Fruit fly (Drosophila melanogaster) whole organism, embryonic: ENCODE measurements around the gene Vajk2.

Experiments used
- ATbp ChIP-seq: fragments of 200-800 bp; sonication (Bioruptor generic); optimal IDR thresholded peaks from 2 replicates; lab custom pipeline; 2017; ENCODE audit warnings: missing biosample characterization, mild to moderate bottlenecking, missing genetic modification characterization, missing genetic modification reagents
- Ada2b ChIP-seq: fragments of 200-800 bp; sonication (Bioruptor generic); IDR thresholded peaks from 2 replicates; pipeline ENCODE4 v1.3.6; 2022; ENCODE audit warnings: missing biosample characterization, missing genetic modification characterization
- Bteb2 ChIP-seq: fragments of 200-800 bp; sonication (Bioruptor generic); optimal IDR thresholded peaks from 2 replicates; lab custom pipeline; 2016; ENCODE audit warnings: missing biosample characterization, missing genetic modification characterization
- CG10543 ChIP-seq: fragments of 200-800 bp; sonication (Bioruptor generic); optimal IDR thresholded peaks from 3 replicates; lab custom pipeline; 2017; ENCODE audit warnings: missing biosample characterization, mild to moderate bottlenecking, missing genetic modification characterization, moderate library complexity
- CG11398 ChIP-seq: fragments of 200-800 bp; sonication (Bioruptor generic); optimal IDR thresholded peaks from 2 replicates; lab custom pipeline; 2016; ENCODE audit warnings: missing biosample characterization, missing genetic modification characterization
- CG13296 ChIP-seq: fragments of 200-800 bp; sonication (Bioruptor generic); optimal IDR thresholded peaks from 3 replicates; lab custom pipeline; 2018; ENCODE audit warnings: missing biosample characterization, mild to moderate bottlenecking, missing genetic modification characterization
- CG13424 ChIP-seq: fragments of 200-800 bp; sonication (Bioruptor generic); optimal IDR thresholded peaks from 2 replicates; lab custom pipeline; 2019; ENCODE audit warnings: missing biosample characterization, mild to moderate bottlenecking, missing genetic modification characterization, moderate library complexity
- CG13624 ChIP-seq: fragments of 200-800 bp; sonication (Bioruptor generic); optimal IDR thresholded peaks from 2 replicates; lab custom pipeline; 2016; ENCODE audit warnings: missing biosample characterization, missing genetic modification characterization
- CG14441 ChIP-seq: fragments of 200-800 bp; sonication (Bioruptor generic); IDR thresholded peaks from 2 replicates; pipeline ENCODE4 v1.3.6; 2022; ENCODE audit warnings: missing biosample characterization, missing genetic modification characterization
- CG15479 ChIP-seq: fragments of 200-800 bp; sonication (Bioruptor generic); optimal IDR thresholded peaks from 3 replicates; lab custom pipeline; 2019; ENCODE audit warnings: missing biosample characterization, mild to moderate bottlenecking, missing genetic modification characterization, moderate library complexity
- CG17912 ChIP-seq: fragments of 200-800 bp; sonication (Bioruptor generic); optimal IDR thresholded peaks from 2 replicates; lab custom pipeline; 2018; ENCODE audit warnings: missing biosample characterization, mild to moderate bottlenecking, missing genetic modification characterization
- CG18262 ChIP-seq: fragments of 200-800 bp; optimal IDR thresholded peaks from 3 replicates; lab custom pipeline; 2019; ENCODE audit warnings: missing biosample characterization, mild to moderate bottlenecking, missing genetic modification characterization, moderate library complexity
- CG18599 ChIP-seq: fragments of 200-800 bp; sonication (Bioruptor generic); optimal IDR thresholded peaks from 3 replicates; lab custom pipeline; 2017; ENCODE audit warnings: missing biosample characterization, missing genetic modification characterization, mild to moderate bottlenecking, moderate library complexity, missing genetic modification reagents
- CG3838 ChIP-seq: fragments of 200-800 bp; sonication (Bioruptor generic); optimal IDR thresholded peaks from 3 replicates; lab custom pipeline; 2016; ENCODE audit warnings: missing biosample characterization, missing genetic modification characterization
- CG4360 ChIP-seq: fragments of 200-800 bp; sonication (Bioruptor generic); IDR thresholded peaks from 2 replicates; pipeline ENCODE4 v1.3.6; 2022; ENCODE audit warnings: missing biosample characterization, missing genetic modification characterization
- CG4730 ChIP-seq: fragments of 200-800 bp; sonication (Bioruptor generic); IDR thresholded peaks from 2 replicates; pipeline ENCODE4 v1.3.6; 2022; ENCODE audit warnings: missing biosample characterization, missing genetic modification characterization
- CG6654 ChIP-seq: fragments of 200-800 bp; sonication (Bioruptor generic); optimal IDR thresholded peaks from 2 replicates; lab custom pipeline; 2017; ENCODE audit warnings: missing biosample characterization, mild to moderate bottlenecking, missing genetic modification characterization
- CG7271 ChIP-seq: fragments of 200-800 bp; sonication (Bioruptor generic); optimal IDR thresholded peaks from 2 replicates; lab custom pipeline; 2018; ENCODE audit warnings: missing biosample characterization, mild to moderate bottlenecking, missing genetic modification characterization, moderate library complexity
- CG7839 ChIP-seq: fragments of 200-800 bp; sonication (Bioruptor generic); optimal IDR thresholded peaks from 3 replicates; lab custom pipeline; 2018; ENCODE audit warnings: missing biosample characterization, mild to moderate bottlenecking, missing genetic modification characterization, moderate library complexity
- CG8281 ChIP-seq: fragments of 200-800 bp; sonication (Bioruptor generic); optimal IDR thresholded peaks from 2 replicates; lab custom pipeline; 2018; ENCODE audit warnings: missing biosample characterization, mild to moderate bottlenecking, missing genetic modification characterization, moderate library complexity
- CG8388 ChIP-seq: fragments of 200-800 bp; sonication (Bioruptor generic); optimal IDR thresholded peaks from 2 replicates; lab custom pipeline; 2019; ENCODE audit warnings: missing biosample characterization, mild to moderate bottlenecking, missing genetic modification characterization, moderate library complexity
- CG8765 ChIP-seq: fragments of 200-800 bp; sonication (Bioruptor generic); IDR thresholded peaks from 2 replicates; pipeline ENCODE4 v1.3.6; 2022; ENCODE audit warnings: missing biosample characterization, missing genetic modification characterization
- CG9437 ChIP-seq: fragments of 200-800 bp; sonication (Bioruptor generic); optimal IDR thresholded peaks from 2 replicates; lab custom pipeline; 2018; ENCODE audit warnings: missing biosample characterization, mild to moderate bottlenecking, missing genetic modification characterization
- CTCF ChIP-seq: fragments of 200-800 bp; sonication (Bioruptor generic); optimal IDR thresholded peaks from 2 replicates; lab custom pipeline; 2017; ENCODE audit warnings: missing biosample characterization, mild to moderate bottlenecking, missing genetic modification characterization, moderate library complexity
- Camta ChIP-seq: fragments of 200-800 bp; sonication (Bioruptor generic); optimal IDR thresholded peaks from 2 replicates; lab custom pipeline; 2016; ENCODE audit warnings: missing biosample characterization, missing genetic modification characterization
- Chrac-16 ChIP-seq: fragments of 200-800 bp; sonication (Bioruptor generic); optimal IDR thresholded peaks from 3 replicates; lab custom pipeline; 2016; ENCODE audit warnings: missing biosample characterization, missing genetic modification characterization
- Dref ChIP-seq: fragments of 200-800 bp; sonication (Bioruptor generic); IDR thresholded peaks from 2 replicates; pipeline ENCODE4 v1.3.6; 2022; ENCODE audit warnings: missing biosample characterization, missing genetic modification characterization
- Drgx ChIP-seq: fragments of 200-800 bp; sonication (Bioruptor generic); IDR thresholded peaks from 2 replicates; pipeline ENCODE4 v1.3.6; 2022; ENCODE audit warnings: missing biosample characterization, missing genetic modification characterization
- E2f2 ChIP-seq: fragments of 200-800 bp; sonication (Bioruptor generic); IDR thresholded peaks from 2 replicates; pipeline ENCODE4 v1.3.6; 2022; ENCODE audit warnings: missing biosample characterization, missing genetic modification characterization
- Gsc ChIP-seq: fragments of 200-800 bp; sonication (Bioruptor generic); IDR thresholded peaks from 2 replicates; pipeline ENCODE4 v1.3.6; 2022; ENCODE audit warnings: missing biosample characterization, missing genetic modification characterization
- HmgD ChIP-seq: fragments of 200-800 bp; sonication (Bioruptor generic); optimal IDR thresholded peaks from 3 replicates; lab custom pipeline; 2016; ENCODE audit warnings: missing biosample characterization, missing genetic modification characterization
- Hmx ChIP-seq: fragments of 200-800 bp; sonication (Bioruptor generic); optimal IDR thresholded peaks from 2 replicates; lab custom pipeline; 2016; ENCODE audit warnings: missing biosample characterization, missing genetic modification characterization
- Jarid2 ChIP-seq: fragments of 200-800 bp; sonication (Bioruptor generic); optimal IDR thresholded peaks from 3 replicates; lab custom pipeline; 2017; ENCODE audit warnings: mild to moderate bottlenecking, missing biosample characterization, missing genetic modification reagents, missing genetic modification characterization
- Pdp1 ChIP-seq, 2 experiments: fragments of 200-800 bp; sonication (Bioruptor generic); optimal IDR thresholded peaks; 3 replicates each; lab custom pipeline; 2016; ENCODE audit warnings: missing biosample characterization in 2 of 2, missing genetic modification characterization in 2 of 2, mild to moderate bottlenecking in 1 of 2, moderate library complexity in 1 of 2
- Scr ChIP-seq: fragments of 200-800 bp; sonication (Bioruptor generic); IDR thresholded peaks from 2 replicates; pipeline ENCODE4 v1.3.6; 2022; ENCODE audit warnings: missing biosample characterization, missing genetic modification characterization; ENCODE audit not compliant: partially characterized antibody
- Sin3A ChIP-seq: fragments of >200 bp; optimal IDR thresholded peaks from 2 replicates; lab custom pipeline; 2018
- Ssrp ChIP-seq: fragments of 200-800 bp; sonication (Bioruptor generic); optimal IDR thresholded peaks from 2 replicates; lab custom pipeline; 2018; ENCODE audit warnings: missing biosample characterization, mild to moderate bottlenecking, missing genetic modification characterization, moderate library complexity
- al ChIP-seq: fragments of 200-800 bp; sonication (Bioruptor generic); IDR thresholded peaks from 2 replicates; pipeline ENCODE4 v1.3.6; 2022; ENCODE audit warnings: missing biosample characterization, missing genetic modification characterization
- bsh ChIP-seq, 2 experiments: fragments of 200-800 bp; sonication (Bioruptor generic); optimal IDR thresholded peaks; 2 replicates each; lab custom pipeline; 2017 to 2018; ENCODE audit warnings: mild to moderate bottlenecking in 2 of 2, missing biosample characterization in 2 of 2, missing genetic modification characterization in 2 of 2, moderate library complexity in 1 of 2
- caup ChIP-seq: fragments of 200-800 bp; sonication (Bioruptor generic); optimal IDR thresholded peaks from 3 replicates; lab custom pipeline; 2017; ENCODE audit warnings: missing biosample characterization, mild to moderate bottlenecking, missing genetic modification characterization, moderate library complexity; ENCODE audit not compliant: severe bottlenecking
- dimm ChIP-seq: fragments of 200-800 bp; sonication (Bioruptor generic); IDR thresholded peaks from 2 replicates; pipeline ENCODE4 v1.3.6; 2022; ENCODE audit warnings: missing biosample characterization, missing genetic modification characterization
- gt ChIP-seq: fragments of 200-800 bp; sonication (Bioruptor generic); IDR thresholded peaks from 2 replicates; pipeline ENCODE4 v1.3.6; 2022; ENCODE audit warnings: missing biosample characterization, missing genetic modification characterization
- klu ChIP-seq: fragments of 200-800 bp; sonication (Bioruptor generic); IDR thresholded peaks from 2 replicates; pipeline ENCODE4 v1.3.6; 2022; ENCODE audit warnings: missing biosample characterization, missing genetic modification characterization
- otp ChIP-seq: fragments of 200-800 bp; sonication (Bioruptor generic); IDR thresholded peaks from 3 replicates; pipeline ENCODE4, ENCODE4 v1.3.6; 2022; ENCODE audit warnings: missing biosample characterization, missing genetic modification characterization
- peb ChIP-seq: fragments of 200-800 bp; sonication (Bioruptor generic); IDR thresholded peaks from 2 replicates; pipeline ENCODE4 v1.3.6; 2022; ENCODE audit warnings: missing biosample characterization, missing genetic modification characterization
- ro ChIP-seq: fragments of 200-800 bp; sonication (Bioruptor generic); IDR thresholded peaks from 2 replicates; pipeline ENCODE4 v1.3.6; 2022; ENCODE audit warnings: missing biosample characterization, missing genetic modification characterization
- so ChIP-seq: fragments of 200-800 bp; sonication (Bioruptor generic); IDR thresholded peaks from 3 replicates; pipeline ENCODE4 v1.3.6; 2022; ENCODE audit warnings: missing biosample characterization, missing genetic modification characterization
- stwl ChIP-seq: fragments of 200-800 bp; sonication (Bioruptor generic); optimal IDR thresholded peaks from 3 replicates; lab custom pipeline; 2018; ENCODE audit warnings: missing biosample characterization, mild to moderate bottlenecking, missing genetic modification characterization, moderate library complexity
- tgo ChIP-seq: fragments of 200-800 bp; sonication (Bioruptor generic); IDR thresholded peaks from 3 replicates; pipeline ENCODE4 v1.3.6; 2022; ENCODE audit warnings: missing biosample characterization, missing genetic modification characterization
- twi ChIP-seq: fragments of 200-800 bp; optimal IDR thresholded peaks from 2 replicates; lab custom pipeline; 2019; ENCODE audit warnings: missing biosample characterization, mild to moderate bottlenecking, missing genetic modification characterization, moderate library complexity
- vvl ChIP-seq: fragments of 200-800 bp; sonication (Bioruptor generic); IDR thresholded peaks from 2 replicates; pipeline ENCODE4 v1.3.6; 2022; ENCODE audit warnings: missing biosample characterization, missing genetic modification characterization
- zf30C ChIP-seq: fragments of 200-800 bp; sonication (Bioruptor generic); optimal IDR thresholded peaks from 3 replicates; lab custom pipeline; 2018; ENCODE audit warnings: missing biosample characterization, mild to moderate bottlenecking, missing genetic modification characterization
- zfh2 ChIP-seq: fragments of 200-800 bp; sonication (Bioruptor generic); optimal IDR thresholded peaks from 2 replicates; lab custom pipeline; 2016; ENCODE audit warnings: missing biosample characterization, missing genetic modification characterization

Gene Vajk2

DNA sequence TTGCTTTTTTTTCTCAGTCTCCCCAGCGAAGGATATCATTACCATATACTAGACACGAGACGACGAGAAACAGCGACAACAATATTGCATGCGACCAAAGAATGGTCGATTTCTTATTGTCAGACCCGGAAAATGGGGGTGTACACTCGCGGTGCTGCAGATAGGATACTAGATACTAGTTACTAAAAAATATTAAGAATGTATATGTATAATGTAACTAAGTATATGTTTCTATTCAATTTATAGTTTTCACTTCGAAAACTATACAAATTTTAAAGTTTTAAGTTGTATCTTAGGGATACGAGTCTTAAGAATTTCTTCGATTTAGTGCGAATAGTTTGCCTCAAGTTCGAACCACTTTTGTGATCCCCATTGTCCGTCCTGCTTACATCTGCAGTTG, 41.1 kb downstream of the Vajk2 start (continued):
- TF ChIP-seq Drgx (GFP tag; lab: Robert Waterston, UW) (0 out of 2 replicates have a peak, but pooled peaks have one; percentile 20), ro (no peak), gt (no peak), CG8765 (no peak), klu (no peak), CG3838 (GFP tag; lab: Kevin White, UChicago) (no peak), tgo (GFP tag; lab: Robert Waterston, UW) (no peak), CG14441 (GFP tag; lab: Robert Waterston, UW) (no peak), Jarid2 (no peak), CG7271 (tag; lab: Kevin White, UChicago) (no peak), peb (GFP tag; lab: Robert Waterston, UW) (no peak), CG7839 (tag; lab: Kevin White, UChicago) (no peak), so (no peak), CG17912 (GFP tag; lab: Kevin White, UChicago) (no peak), Scr (GFP tag; lab: Robert Waterston, UW) (no peak), CG4730 (GFP tag; lab: Robert Waterston, UW) (no peak), al (GFP tag; lab: Robert Waterston, UW) (no peak), zf30C (GFP tag; lab: Kevin White, UChicago) (no peak), Hmx (no peak), CG18599 (GFP tag; lab: Kevin White, UChicago) (peak; percentile 59), CG13424 (tag; lab: Kevin White, UChicago) (peak; percentile 31), CG10543 (GFP tag; lab: Kevin White, UChicago) (no peak), CG4360 (GFP tag; lab: Robert Waterston, UW) (no peak), CG15479 (GFP tag; lab: Kevin White, UChicago) (no peak), Bteb2 (GFP tag; lab: Kevin White, UChicago) (no peak), twi (tag; lab: Kevin White, UChicago) (no peak), Pdp1 (GFP tag; optimal IDR thresholded peaks at IDR 0.05; lab: Kevin White, UChicago) (no peak), Sin3A (lab: Kevin White, UChicago) (no peak), CTCF (GFP tag; lab: Kevin White, UChicago) (no peak), stwl (tag; lab: Kevin White, UChicago) (no peak), CG13296 (GFP tag; lab: Kevin White, UChicago) (peak; percentile 11), Ssrp (tag; lab: Kevin White, UChicago) (no peak), Gsc (GFP tag; lab: Robert Waterston, UW) (no peak), CG9437 (GFP tag; lab: Kevin White, UChicago) (peak; percentile 9), Camta (GFP tag; lab: Kevin White, UChicago) (no peak), CG18262 (tag; lab: Kevin White, UChicago) (no peak), caup (GFP tag; lab: Kevin White, UChicago) (no peak), otp (no peak), CG11398 (GFP tag; lab: Kevin White, UChicago) (no peak), HmgD (GFP tag; lab: Kevin White, UChicago) (no peak), vvl (peak; percentile 44; the same call in 1 of the 2 replicates), CG8388 (GFP tag; lab: Kevin White, UChicago) (peak; percentile 28), E2f2 (no peak), CG13624 (GFP tag; lab: Kevin White, UChicago) (no peak), Ada2b (no peak), CG6654 (GFP tag; lab: Kevin White, UChicago) (no peak), zfh2 (GFP tag; lab: Kevin White, UChicago) (no peak), dimm (GFP tag; lab: Robert Waterston, UW) (0 out of 2 replicates have a peak, but pooled peaks have one; percentile 26), Dref (GFP tag; lab: Robert Waterston, UW) (no peak), Chrac-16 (GFP tag; lab: Kevin White, UChicago) (no peak), CG8281 (tag; lab: Kevin White, UChicago) (no peak), ATbp (GFP tag; lab: Kevin White, UChicago) (peak; percentile 50), bsh (GFP tag; optimal IDR thresholded peaks at IDR 0.05; lab: Kevin White, UChicago) (peak in 1 of 2 experiments; percentile 40)
